Worm (Caenorhabditis elegans) whole organism, young adult: Measurements from ENCODE around the gene F07F6.7.

ENCODE experiments used
- B0035.1 ChIP-seq: sonication (generic microtip); optimal IDR thresholded peaks from 2 replicates; lab custom pipeline; 2016; ENCODE audit warnings: missing genetic modification characterization, mild to moderate bottlenecking, missing compliant biosample characterization, missing genotype, missing genetic modification reagents
- B0336.3 ChIP-seq: fragments of 200-800 bp; sonication (Bioruptor generic); IDR thresholded peaks from 2 replicates; pipeline ENCODE4 v1.3.6; 2022; ENCODE audit warnings: missing genetic modification characterization, missing compliant biosample characterization
- C06A6.2 ChIP-seq: fragments of 200-800 bp; sonication (Bioruptor generic); conservative IDR thresholded peaks from 2 replicates; pipeline ENCODE4 v1.3.6; 2022; ENCODE audit warnings: missing genetic modification characterization, missing compliant biosample characterization
- C17E4.6 ChIP-seq: fragments of 200-800 bp; sonication (Bioruptor generic); IDR thresholded peaks from 2 replicates; pipeline ENCODE4 v1.3.6; 2022; ENCODE audit warnings: missing genetic modification reagents, missing genetic modification characterization, missing compliant biosample characterization
- D2030.7 ChIP-seq: fragments of 200-800 bp; sonication (Bioruptor generic); IDR thresholded peaks from 2 replicates; pipeline ENCODE4 v1.3.6; 2022; ENCODE audit warnings: missing genetic modification reagents, missing genetic modification characterization, missing compliant biosample characterization
- F10E7.11 ChIP-seq: sonication (generic microtip); optimal IDR thresholded peaks from 2 replicates; lab custom pipeline; 2017; ENCODE audit warnings: mild to moderate bottlenecking, missing genetic modification characterization, moderate library complexity, missing compliant biosample characterization
- F33H1.4 ChIP-seq: fragments of 200-800 bp; sonication (Bioruptor generic); IDR thresholded peaks from 2 replicates; pipeline ENCODE4 v1.3.6; 2022; ENCODE audit warnings: missing genetic modification reagents, missing genetic modification characterization, missing compliant biosample characterization
- F49E8.2 ChIP-seq: sonication (generic microtip); optimal IDR thresholded peaks from 3 replicates; lab custom pipeline; 2017; ENCODE audit warnings: missing genetic modification characterization, mild to moderate bottlenecking, missing compliant biosample characterization, antibody characterized with exemption, moderate library complexity; ENCODE audit not compliant: insufficient read depth
- K12H6.12 ChIP-seq: fragments of 200-800 bp; sonication (Bioruptor generic); optimal IDR thresholded peaks from 2 replicates; lab custom pipeline; 2018; ENCODE audit warnings: mild to moderate bottlenecking, missing genetic modification characterization, missing compliant biosample characterization
- Y53G8AR.9 ChIP-seq: fragments of 200-800 bp; sonication (Bioruptor generic); conservative IDR thresholded peaks from 2 replicates; pipeline ENCODE4 v1.3.6; 2022; ENCODE audit warnings: missing genetic modification reagents, missing genetic modification characterization, missing compliant biosample characterization
- Y56A3A.18 ChIP-seq: fragments of 200-800 bp; sonication (Bioruptor generic); IDR thresholded peaks from 2 replicates; pipeline ENCODE4 v1.3.6; 2022; ENCODE audit warnings: missing genetic modification reagents, missing genetic modification characterization, missing compliant biosample characterization
- akir-1 ChIP-seq: fragments of 200-800 bp; sonication (Bioruptor generic); optimal IDR thresholded peaks from 2 replicates; lab custom pipeline; 2018; ENCODE audit warnings: mild to moderate bottlenecking, missing genetic modification characterization, moderate library complexity, missing compliant biosample characterization
- aptf-3 ChIP-seq: fragments of 200-800 bp; sonication (Bioruptor generic); IDR thresholded peaks from 2 replicates; pipeline ENCODE4 v1.3.6; 2022; ENCODE audit warnings: missing genetic modification characterization, missing compliant biosample characterization
- atf-7 ChIP-seq: sonication (generic microtip); optimal IDR thresholded peaks from 2 replicates; lab custom pipeline; 2017; ENCODE audit warnings: mild to moderate bottlenecking, missing genetic modification characterization, missing compliant biosample characterization
- attf-3 ChIP-seq: fragments of 200-800 bp; sonication (Bioruptor generic); conservative IDR thresholded peaks from 2 replicates; pipeline ENCODE4 v1.3.6; 2022; ENCODE audit warnings: missing genetic modification reagents, missing genetic modification characterization, missing compliant biosample characterization
- attf-5 ChIP-seq: fragments of 200-800 bp; sonication (Bioruptor generic); optimal IDR thresholded peaks from 2 replicates; lab custom pipeline; 2018; ENCODE audit warnings: mild to moderate bottlenecking, missing genetic modification characterization, missing compliant biosample characterization
- bed-1 ChIP-seq: fragments of 200-800 bp; sonication (Bioruptor generic); IDR thresholded peaks from 2 replicates; pipeline ENCODE4 v1.3.6; 2022; ENCODE audit warnings: missing genetic modification reagents, missing genetic modification characterization, missing compliant biosample characterization
- ceh-27 ChIP-seq: fragments of 200-800 bp; sonication (Bioruptor generic); optimal IDR thresholded peaks from 2 replicates; lab custom pipeline; 2018; ENCODE audit warnings: mild to moderate bottlenecking, missing genetic modification characterization, moderate library complexity, missing compliant biosample characterization
- chd-7 ChIP-seq: sonication (generic microtip); optimal IDR thresholded peaks from 2 replicates; lab custom pipeline; 2016; ENCODE audit warnings: mild to moderate bottlenecking, missing genetic modification characterization, moderate library complexity, missing compliant biosample characterization
- dox-1 ChIP-seq: fragments of 200-800 bp; sonication (Bioruptor generic); IDR thresholded peaks from 2 replicates; pipeline ENCODE4 v1.3.6; 2022; ENCODE audit warnings: missing genetic modification reagents, missing genetic modification characterization, missing compliant biosample characterization
- dpl-1 ChIP-seq: fragments of 150-350 bp; optimal IDR thresholded peaks from 2 replicates; lab custom pipeline; 2014; ENCODE audit warnings: missing biosample characterization, missing genetic modification reagents, missing genetic modification characterization
- ekl-4 ChIP-seq: fragments of 200-800 bp; sonication (Bioruptor generic); IDR thresholded peaks from 2 replicates; pipeline ENCODE4 v1.3.6; 2022; ENCODE audit warnings: missing genetic modification reagents, missing genetic modification characterization, missing compliant biosample characterization
- gei-17 ChIP-seq: fragments of 200-800 bp; sonication (Bioruptor generic); optimal IDR thresholded peaks from 2 replicates; lab custom pipeline; 2018; ENCODE audit warnings: mild to moderate bottlenecking, missing genetic modification characterization, missing compliant biosample characterization
- hsf-1 ChIP-seq: fragments of 200-800 bp; sonication (Bioruptor generic); IDR thresholded peaks from 2 replicates; pipeline ENCODE4 v1.3.6; 2022; ENCODE audit warnings: missing genetic modification reagents, missing genetic modification characterization, missing compliant biosample characterization
- let-607 ChIP-seq, 2 experiments: fragments of 200-800 bp in 1 of 2; sonication (Bioruptor generic) in 1 of 2; sonication (generic microtip) in 1 of 2; optimal IDR thresholded peaks; 2 replicates each; lab custom pipeline; 2016 to 2018; ENCODE audit warnings: mild to moderate bottlenecking in 2 of 2, missing compliant biosample characterization in 2 of 2, missing genetic modification characterization in 2 of 2, moderate library complexity in 2 of 2, missing genotype in 1 of 2
- lin-40 ChIP-seq: sonication (generic microtip); optimal IDR thresholded peaks from 2 replicates; lab custom pipeline; 2016; ENCODE audit warnings: missing genetic modification characterization, mild to moderate bottlenecking, missing compliant biosample characterization, missing genotype, missing genetic modification reagents
- lin-54 ChIP-seq: fragments of 200-800 bp; sonication (Bioruptor generic); optimal IDR thresholded peaks from 2 replicates; lab custom pipeline; 2018; ENCODE audit warnings: mild to moderate bottlenecking, missing genetic modification characterization, missing compliant biosample characterization
- lir-1 ChIP-seq: fragments of 200-800 bp; sonication (Bioruptor generic); conservative IDR thresholded peaks from 2 replicates; pipeline ENCODE4 v1.3.6; 2022; ENCODE audit warnings: missing genetic modification reagents, missing genetic modification characterization, missing compliant biosample characterization
- lsl-1 ChIP-seq: fragments of 200-800 bp; sonication (Bioruptor generic); optimal IDR thresholded peaks from 2 replicates; lab custom pipeline; 2018; ENCODE audit warnings: mild to moderate bottlenecking, missing genetic modification characterization, moderate library complexity, missing compliant biosample characterization
- madf-10 ChIP-seq: sonication (generic microtip); optimal IDR thresholded peaks from 2 replicates; lab custom pipeline; 2016; ENCODE audit warnings: mild to moderate bottlenecking, missing genetic modification characterization, missing compliant biosample characterization
- madf-3 ChIP-seq: fragments of 200-800 bp; sonication (Bioruptor generic); IDR thresholded peaks from 2 replicates; pipeline ENCODE4 v1.3.6; 2022; ENCODE audit warnings: missing genetic modification reagents, missing genetic modification characterization, missing compliant biosample characterization
- madf-6 ChIP-seq: fragments of 200-800 bp; sonication (Bioruptor generic); IDR thresholded peaks from 2 replicates; pipeline ENCODE4 v1.3.6; 2022; ENCODE audit warnings: missing genetic modification reagents, missing genetic modification characterization, missing compliant biosample characterization
- nfya-2 ChIP-seq: fragments of 200-800 bp; sonication (Bioruptor generic); IDR thresholded peaks from 2 replicates; pipeline ENCODE4 v1.3.6; 2022; ENCODE audit warnings: missing genetic modification reagents, missing genetic modification characterization, missing compliant biosample characterization
- nfyb-1 ChIP-seq: fragments of 200-800 bp; sonication (Bioruptor generic); IDR thresholded peaks from 2 replicates; pipeline ENCODE4 v1.3.6; 2022; ENCODE audit warnings: missing genetic modification reagents, missing genetic modification characterization, missing compliant biosample characterization
- nhr-80 ChIP-seq: sonication (generic microtip); optimal IDR thresholded peaks from 2 replicates; lab custom pipeline; 2016; ENCODE audit warnings: missing genetic modification characterization, missing compliant biosample characterization
- nhr-90 ChIP-seq: sonication (generic microtip); optimal IDR thresholded peaks from 2 replicates; lab custom pipeline; 2016; ENCODE audit warnings: missing genotype, mild to moderate bottlenecking, missing genetic modification characterization, missing compliant biosample characterization
- rcor-1 ChIP-seq: fragments of 200-800 bp; sonication (Bioruptor generic); IDR thresholded peaks from 2 replicates; pipeline ENCODE4 v1.3.6; 2022; ENCODE audit warnings: missing genetic modification reagents, missing genetic modification characterization, missing compliant biosample characterization
- repo-1 ChIP-seq: sonication (generic microtip); optimal IDR thresholded peaks from 2 replicates; lab custom pipeline; 2017; ENCODE audit warnings: mild to moderate bottlenecking, missing genetic modification characterization, missing compliant biosample characterization
- snpc-1.3 ChIP-seq: sonication (generic microtip); optimal IDR thresholded peaks from 2 replicates; lab custom pipeline; 2017; ENCODE audit warnings: missing genetic modification characterization, mild to moderate bottlenecking, missing compliant biosample characterization, antibody characterized with exemption, moderate library complexity, missing genotype, missing genetic modification reagents; ENCODE audit not compliant: insufficient read depth
- snpc-4 ChIP-seq, 5 experiments: fragments of 150-350 bp in 1 of 5; sonication (generic microtip) in 4 of 5; optimal IDR thresholded peaks; 2 replicates each; lab custom pipeline; 2014 to 2018; ENCODE audit warnings: missing genetic modification characterization in 5 of 5, missing biosample characterization in 3 of 5, antibody characterized with exemption in 2 of 5, mild to moderate bottlenecking in 2 of 5, missing compliant biosample characterization in 2 of 5, missing genotype in 2 of 5, moderate library complexity in 2 of 5, missing genetic modification reagents in 1 of 5
- tbp1 ChIP-seq: fragments of 200-800 bp; sonication (Bioruptor generic); optimal IDR thresholded peaks from 2 replicates; lab custom pipeline; 2018; ENCODE audit warnings: mild to moderate bottlenecking, missing genetic modification characterization, missing compliant biosample characterization
- tlf-1 ChIP-seq: fragments of 200-800 bp; sonication (Bioruptor generic); optimal IDR thresholded peaks from 2 replicates; lab custom pipeline; 2018; ENCODE audit warnings: mild to moderate bottlenecking, missing genetic modification characterization, missing compliant biosample characterization
- unc-62 ChIP-seq: fragments of 150-350 bp; optimal IDR thresholded peaks from 2 replicates; lab custom pipeline; 2014; ENCODE audit warnings: missing biosample characterization, missing genetic modification reagents, missing genetic modification characterization
- ztf-18 ChIP-seq: sonication (generic microtip); optimal IDR thresholded peaks from 2 replicates; lab custom pipeline; 2016; ENCODE audit warnings: missing genotype, mild to moderate bottlenecking, missing genetic modification characterization, missing compliant biosample characterization
- ztf-25 ChIP-seq: fragments of 200-800 bp; sonication (Bioruptor generic); IDR thresholded peaks from 2 replicates; pipeline ENCODE4 v1.3.6; 2022; ENCODE audit warnings: missing genetic modification reagents, missing genetic modification characterization, missing compliant biosample characterization
- ztf-28 ChIP-seq: fragments of 200-800 bp; sonication (Bioruptor generic); IDR thresholded peaks from 2 replicates; pipeline ENCODE4 v1.3.6; 2022; ENCODE audit warnings: missing genetic modification reagents, missing genetic modification characterization, missing compliant biosample characterization

The F07F6.7 gene

DNA sequence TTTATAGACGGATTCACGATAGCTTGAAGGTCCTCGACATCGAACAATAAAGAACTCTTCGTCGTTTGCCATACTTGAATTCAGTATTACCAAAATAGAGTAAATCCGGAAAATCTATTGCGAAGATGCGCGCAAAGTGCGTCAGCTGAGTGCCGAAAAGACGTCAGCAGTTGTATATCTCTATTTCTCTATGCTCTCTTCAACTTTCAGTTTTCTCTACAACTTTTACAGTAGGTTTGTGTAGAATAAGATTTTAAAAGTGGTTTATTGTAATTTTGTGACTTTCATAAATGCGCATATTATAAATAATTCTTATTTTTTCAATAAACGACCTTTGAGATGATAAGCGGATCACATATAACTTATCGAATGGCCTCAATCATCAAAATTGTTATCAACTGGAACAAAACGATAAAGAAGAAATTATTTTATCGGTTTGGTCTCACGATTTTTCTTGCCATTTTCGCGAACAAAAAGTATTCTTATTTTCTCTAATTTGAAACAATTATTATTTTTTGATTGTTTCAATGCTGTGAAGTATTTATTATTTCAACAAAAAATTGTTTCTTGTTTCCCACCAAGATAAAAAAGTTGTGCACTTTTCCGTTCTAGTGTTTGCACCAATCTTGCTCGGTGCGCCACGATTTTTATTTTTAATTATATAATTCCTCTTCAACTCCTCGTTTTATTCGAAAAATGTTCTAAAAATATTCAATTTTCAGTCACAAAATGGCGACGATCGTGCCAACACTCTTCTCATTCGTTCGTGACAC lies 50.2 kb downstream of the F07F6.7 start, which contains the start of the genes agt-2 and F09E5.3 (continued):
- TF ChIP-seq madf-10 (tag; lab: Kevin White, UChicago) (peak; percentile 49), C06A6.2 (peak; percentile 75; the same call in 1 of the 2 replicates), Y56A3A.18 (GFP tag; lab: Robert Waterston, UW) (no peak), chd-7 (peak; percentile 15), F10E7.11 (tag; lab: Kevin White, UChicago) (no peak), D2030.7 (0 out of 2 replicates have a peak, but pooled peaks have one; percentile 55), aptf-3 (GFP tag; lab: Robert Waterston, UW) (no peak), atf-7 (tag; lab: Kevin White, UChicago) (peak; percentile 35), Y53G8AR.9 (GFP tag; lab: Robert Waterston, UW) (peak; percentile 86), tbp1 (peak; percentile 61), lin-40 (tag; lab: Kevin White, UChicago) (peak; percentile 92), nhr-90 (tag; lab: Kevin White, UChicago) (no peak), bed-1 (no peak), ceh-27 (peak; percentile 80), unc-62 (GFP tag; lab: Kevin White, UChicago) (no peak), nhr-80 (tag; lab: Kevin White, UChicago) (peak; percentile 59), lir-1 (GFP tag; lab: Robert Waterston, UW) (peak; percentile 67), dpl-1 (GFP tag; lab: Kevin White, UChicago) (peak; percentile 45), let-607 (tag; optimal IDR thresholded peaks at IDR 0.05; lab: Kevin White, UChicago) (peak; percentile 30 to 51), tlf-1 (GFP tag; lab: Kevin White, UChicago) (peak; percentile 40), snpc-4 (GFP tag; optimal IDR thresholded peaks at IDR 0.05; lab: Kevin White, UChicago) (no peak), snpc-4 (tag; optimal IDR thresholded peaks at IDR 0.05; lab: Kevin White, UChicago) (peak; percentile 5 to 72 (median 52)), madf-3 (GFP tag; lab: Robert Waterston, UW) (peak; percentile 86), ekl-4 (peak; percentile 91), lin-54 (GFP tag; lab: Kevin White, UChicago) (peak; percentile 87), rcor-1 (GFP tag; lab: Robert Waterston, UW) (peak; percentile 91), gei-17 (no peak), nfyb-1 (GFP tag; lab: Robert Waterston, UW) (peak; percentile 77), B0035.1 (tag; lab: Kevin White, UChicago) (no peak), F33H1.4 (GFP tag; lab: Robert Waterston, UW) (peak; percentile 53), F49E8.2 (tag; lab: Kevin White, UChicago) (no peak), ztf-18 (tag; lab: Kevin White, UChicago) (peak; percentile 96), B0336.3 (peak; percentile 52; the same call in 1 of the 2 replicates), hsf-1 (no peak), ztf-25 (GFP tag; lab: Robert Waterston, UW) (no peak), ztf-28 (GFP tag; lab: Robert Waterston, UW) (no peak), nfya-2 (GFP tag; lab: Robert Waterston, UW) (no peak), attf-5 (GFP tag; lab: Kevin White, UChicago) (peak; percentile 92), akir-1 (GFP tag; lab: Kevin White, UChicago) (no peak), C17E4.6 (GFP tag; lab: Robert Waterston, UW) (peak; percentile 58; the same call in 1 of the 2 replicates), lsl-1 (GFP tag; lab: Kevin White, UChicago) (peak; percentile 71), madf-6 (GFP tag; lab: Robert Waterston, UW) (peak; percentile 82), dox-1 (GFP tag; lab: Robert Waterston, UW) (peak; percentile 84), repo-1 (peak; percentile 56), K12H6.12 (tag; lab: Kevin White, UChicago) (peak; percentile 75), snpc-1.3 (tag; lab: Kevin White, UChicago) (peak; percentile 14), attf-3 (GFP tag; lab: Robert Waterston, UW) (peak; percentile 59)
